Fruit fly (Drosophila melanogaster) whole organism, embryonic: ENCODE results near the gene CG15638.

Source experiments
- Asciz ChIP-seq: fragments of 200-800 bp; sonication (Bioruptor generic); optimal IDR thresholded peaks from 2 replicates; lab custom pipeline; 2017; ENCODE audit warnings: missing biosample characterization, mild to moderate bottlenecking, missing genetic modification characterization, missing genetic modification reagents
- Blimp-1 ChIP-seq: fragments of 200-800 bp; sonication (Bioruptor generic); optimal IDR thresholded peaks from 3 replicates; lab custom pipeline; 2018; ENCODE audit warnings: missing biosample characterization, missing genetic modification characterization, mild to moderate bottlenecking, moderate library complexity, missing genetic modification reagents
- BtbVII ChIP-seq: fragments of 200-800 bp; sonication (Bioruptor generic); optimal IDR thresholded peaks from 3 replicates; lab custom pipeline; 2017; ENCODE audit warnings: missing biosample characterization, mild to moderate bottlenecking, missing genetic modification characterization
- CG10979 ChIP-seq: fragments of 200-800 bp; sonication (Bioruptor generic); optimal IDR thresholded peaks from 2 replicates; lab custom pipeline; 2018; ENCODE audit warnings: missing biosample characterization, mild to moderate bottlenecking, missing genetic modification characterization, moderate library complexity
- CG12104 ChIP-seq: fragments of 200-800 bp; sonication (Bioruptor generic); optimal IDR thresholded peaks from 3 replicates; lab custom pipeline; 2016; ENCODE audit warnings: missing biosample characterization, missing genetic modification characterization
- CG12744 ChIP-seq: fragments of 200-800 bp; sonication (Bioruptor generic); optimal IDR thresholded peaks from 2 replicates; lab custom pipeline; 2016; ENCODE audit warnings: missing biosample characterization, missing genetic modification characterization
- CG14667 ChIP-seq: fragments of 200-800 bp; sonication (Bioruptor generic); IDR thresholded peaks from 2 replicates; pipeline ENCODE4 v1.3.6; 2022; ENCODE audit warnings: missing biosample characterization, missing genetic modification characterization
- CG15479 ChIP-seq: fragments of 200-800 bp; sonication (Bioruptor generic); optimal IDR thresholded peaks from 3 replicates; lab custom pipeline; 2019; ENCODE audit warnings: missing biosample characterization, mild to moderate bottlenecking, missing genetic modification characterization, moderate library complexity
- CG18011 ChIP-seq: fragments of 200-800 bp; sonication (Bioruptor generic); optimal IDR thresholded peaks from 2 replicates; lab custom pipeline; 2017; ENCODE audit warnings: missing biosample characterization, missing genetic modification characterization, mild to moderate bottlenecking, moderate library complexity, missing genotype
- CG2202 ChIP-seq: fragments of 200-800 bp; sonication (Bioruptor generic); optimal IDR thresholded peaks from 2 replicates; lab custom pipeline; 2018; ENCODE audit warnings: missing biosample characterization, mild to moderate bottlenecking, missing genetic modification characterization
- CG31441 ChIP-seq: fragments of 200-800 bp; sonication (Bioruptor generic); IDR thresholded peaks from 2 replicates; pipeline ENCODE4 v1.3.6; 2022; ENCODE audit warnings: missing biosample characterization, missing genetic modification characterization
- CG32532 ChIP-seq: fragments of 200-800 bp; sonication (Bioruptor generic); IDR thresholded peaks from 2 replicates; pipeline ENCODE4 v1.3.6; 2022; ENCODE audit warnings: missing biosample characterization, missing genetic modification characterization
- CG3407 ChIP-seq: fragments of 200-800 bp; sonication (Bioruptor generic); optimal IDR thresholded peaks from 2 replicates; lab custom pipeline; 2018; ENCODE audit warnings: missing biosample characterization, mild to moderate bottlenecking, missing genetic modification characterization
- CG4328 ChIP-seq: fragments of 200-800 bp; sonication (Bioruptor generic); optimal IDR thresholded peaks from 3 replicates; lab custom pipeline; 2017; ENCODE audit warnings: missing biosample characterization, missing genetic modification reagents, missing genetic modification characterization
- CG4820 ChIP-seq: fragments of 200-800 bp; sonication (Bioruptor generic); optimal IDR thresholded peaks from 3 replicates; lab custom pipeline; 2016; ENCODE audit warnings: missing biosample characterization, missing genetic modification characterization
- CG6689 ChIP-seq: fragments of 200-800 bp; sonication (Bioruptor generic); IDR thresholded peaks from 2 replicates; pipeline ENCODE4 v1.3.6; 2022; ENCODE audit warnings: missing biosample characterization, missing genetic modification characterization
- CG6765 ChIP-seq: fragments of 200-800 bp; sonication (Bioruptor generic); optimal IDR thresholded peaks from 3 replicates; lab custom pipeline; 2017; ENCODE audit warnings: missing biosample characterization, mild to moderate bottlenecking, missing genetic modification characterization
- CG6791 ChIP-seq: fragments of 200-800 bp; sonication (Bioruptor generic); IDR thresholded peaks from 3 replicates; pipeline ENCODE4 v1.3.6; 2022; ENCODE audit warnings: missing biosample characterization, missing genetic modification characterization; ENCODE audit not compliant: partially characterized antibody
- CG9437 ChIP-seq: fragments of 200-800 bp; sonication (Bioruptor generic); optimal IDR thresholded peaks from 2 replicates; lab custom pipeline; 2018; ENCODE audit warnings: missing biosample characterization, mild to moderate bottlenecking, missing genetic modification characterization
- CG9876 ChIP-seq: fragments of 200-800 bp; sonication (Bioruptor generic); optimal IDR thresholded peaks from 2 replicates; lab custom pipeline; 2016; ENCODE audit warnings: missing biosample characterization, missing genetic modification characterization
- Doc2 ChIP-seq: fragments of 200-800 bp; sonication (Bioruptor generic); IDR thresholded peaks from 2 replicates; pipeline ENCODE4 v1.3.6; 2022; ENCODE audit warnings: missing biosample characterization, missing genetic modification characterization
- E2f1 ChIP-seq: fragments of 200-800 bp; sonication (Bioruptor generic); IDR thresholded peaks from 2 replicates; pipeline ENCODE4 v1.3.6; 2022; ENCODE audit warnings: missing biosample characterization, missing genetic modification characterization
- H15 ChIP-seq: fragments of 200-800 bp; sonication (Bioruptor generic); IDR thresholded peaks from 3 replicates; pipeline ENCODE4 v1.3.6; 2022; ENCODE audit warnings: missing biosample characterization, missing genetic modification characterization
- HLH54F ChIP-seq: fragments of 200-800 bp; sonication (Bioruptor generic); optimal IDR thresholded peaks from 3 replicates; lab custom pipeline; 2016; ENCODE audit warnings: missing biosample characterization, missing genetic modification characterization
- Hr3 ChIP-seq: fragments of 200-800 bp; sonication (Bioruptor generic); optimal IDR thresholded peaks from 3 replicates; lab custom pipeline; 2016; ENCODE audit warnings: missing biosample characterization, missing genetic modification characterization
- Kr ChIP-seq: fragments of 200-800 bp; sonication (Bioruptor generic); optimal IDR thresholded peaks from 2 replicates; lab custom pipeline; 2017; ENCODE audit warnings: missing biosample characterization, mild to moderate bottlenecking, missing genetic modification characterization
- Mad ChIP-seq: fragments of 200-800 bp; sonication (Bioruptor generic); optimal IDR thresholded peaks from 2 replicates; lab custom pipeline; 2016; ENCODE audit warnings: missing biosample characterization, missing genetic modification characterization
- Myb ChIP-seq: fragments of 200-800 bp; sonication (Bioruptor generic); optimal IDR thresholded peaks from 2 replicates; lab custom pipeline; 2016; ENCODE audit warnings: missing biosample characterization, missing genetic modification characterization
- NC2β ChIP-seq: fragments of 200-800 bp; sonication (Bioruptor generic); optimal IDR thresholded peaks from 2 replicates; lab custom pipeline; 2016; ENCODE audit warnings: missing biosample characterization, missing genetic modification characterization
- NFAT ChIP-seq: fragments of 200-800 bp; sonication (Bioruptor generic); IDR thresholded peaks from 2 replicates; pipeline ENCODE4 v1.3.6; 2022; ENCODE audit warnings: missing biosample characterization, missing genetic modification characterization
- Oli ChIP-seq: fragments of 200-800 bp; sonication (Bioruptor generic); optimal IDR thresholded peaks from 2 replicates; lab custom pipeline; 2018; ENCODE audit warnings: missing biosample characterization, mild to moderate bottlenecking, missing genetic modification characterization, moderate library complexity
- Usf ChIP-seq: fragments of 200-800 bp; sonication (Bioruptor generic); optimal IDR thresholded peaks from 2 replicates; lab custom pipeline; 2017; ENCODE audit warnings: missing genotype, missing biosample characterization, missing genetic modification characterization
- bab2 ChIP-seq: fragments of 200-800 bp; sonication (Bioruptor generic); optimal IDR thresholded peaks from 2 replicates; lab custom pipeline; 2016; ENCODE audit warnings: missing biosample characterization, missing genetic modification characterization
- cad ChIP-seq: fragments of >200 bp; optimal IDR thresholded peaks from 2 replicates; lab custom pipeline; 2017; ENCODE audit warnings: missing biosample characterization, missing genetic modification characterization
- cwo ChIP-seq: fragments of 200-800 bp; sonication (Bioruptor generic); optimal IDR thresholded peaks from 3 replicates; lab custom pipeline; 2017; ENCODE audit warnings: missing biosample characterization, missing genetic modification characterization, mild to moderate bottlenecking, moderate library complexity, missing genetic modification reagents
- danr ChIP-seq: fragments of 200-800 bp; sonication (Bioruptor generic); IDR thresholded peaks from 2 replicates; pipeline ENCODE4 v1.3.6; 2022; ENCODE audit warnings: missing biosample characterization, missing genetic modification characterization
- eyg ChIP-seq: fragments of 200-800 bp; sonication (Bioruptor generic); optimal IDR thresholded peaks from 3 replicates; lab custom pipeline; 2016; ENCODE audit warnings: missing biosample characterization, missing genetic modification characterization
- gem ChIP-seq: fragments of 200-800 bp; sonication (Bioruptor generic); optimal IDR thresholded peaks from 2 replicates; lab custom pipeline; 2019; ENCODE audit warnings: missing biosample characterization, mild to moderate bottlenecking, missing genetic modification characterization, moderate library complexity
- gfzf ChIP-seq: fragments of 200-800 bp; sonication (Bioruptor generic); optimal IDR thresholded peaks from 2 replicates; lab custom pipeline; 2016; ENCODE audit warnings: missing biosample characterization, mild to moderate bottlenecking, missing genetic modification characterization, moderate library complexity
- grau ChIP-seq: fragments of 200-800 bp; optimal IDR thresholded peaks from 3 replicates; lab custom pipeline; 2019; ENCODE audit warnings: missing biosample characterization, mild to moderate bottlenecking, missing genetic modification characterization, moderate library complexity
- h ChIP-seq: fragments of >200 bp; optimal IDR thresholded peaks from 2 replicates; lab custom pipeline; 2017
- insv ChIP-seq, 2 experiments: fragments of 200-800 bp; sonication (Bioruptor generic); optimal IDR thresholded peaks; 3 replicates each; lab custom pipeline; 2016 to 2018; ENCODE audit warnings: missing biosample characterization in 2 of 2, missing genetic modification characterization in 2 of 2
- mld ChIP-seq: fragments of 200-800 bp; sonication (Bioruptor generic); IDR thresholded peaks from 3 replicates; pipeline ENCODE4 v1.3.6; 2022; ENCODE audit warnings: missing biosample characterization, missing genetic modification characterization; ENCODE audit not compliant: partially characterized antibody
- pita ChIP-seq: fragments of 200-800 bp; sonication (Bioruptor generic); optimal IDR thresholded peaks from 2 replicates; lab custom pipeline; 2017; ENCODE audit warnings: missing biosample characterization, mild to moderate bottlenecking, missing genetic modification characterization
- repo ChIP-seq: fragments of 200-800 bp; sonication (Bioruptor generic); optimal IDR thresholded peaks from 2 replicates; lab custom pipeline; 2016; ENCODE audit warnings: missing biosample characterization, missing genetic modification characterization
- sob ChIP-seq: fragments of 200-800 bp; sonication (Bioruptor generic); IDR thresholded peaks from 2 replicates; pipeline ENCODE4 v1.3.6; 2022; ENCODE audit warnings: missing biosample characterization, missing genetic modification characterization
- sr ChIP-seq: fragments of 200-800 bp; sonication (Bioruptor generic); IDR thresholded peaks from 3 replicates; pipeline ENCODE4 v1.3.6; 2022; ENCODE audit warnings: missing biosample characterization, missing genetic modification characterization
- toy ChIP-seq: fragments of 200-800 bp; sonication (Bioruptor generic); IDR thresholded peaks from 2 replicates; pipeline ENCODE4 v1.3.6; 2022; ENCODE audit warnings: missing biosample characterization, missing genetic modification characterization
- tx ChIP-seq: fragments of 200-800 bp; sonication (Bioruptor generic); optimal IDR thresholded peaks from 2 replicates; lab custom pipeline; 2016; ENCODE audit warnings: missing biosample characterization, missing genetic modification characterization
- z ChIP-seq: fragments of 200-800 bp; sonication (Bioruptor generic); IDR thresholded peaks from 3 replicates; pipeline ENCODE4 v1.3.6; 2022; ENCODE audit warnings: missing biosample characterization, missing genetic modification characterization

The CG15638 gene

dm6 chr2L:13512182-13513032 lies 23.2 kb downstream of the CG15638 start (continued):
- peak; percentile 63 for TF ChIP-seq gem (tag; lab: Kevin White, UChicago)
- TF ChIP-seq Oli (tag; lab: Kevin White, UChicago), result peak; percentile 57
- no peak for TF ChIP-seq Kr
- no peak for TF ChIP-seq CG6765 (GFP tag; lab: Kevin White, UChicago)
- TF ChIP-seq CG10979, result no peak
- TF ChIP-seq CG12744 (GFP tag; lab: Kevin White, UChicago), result no peak
- TF ChIP-seq CG14667 (GFP tag; lab: Robert Waterston, UW), result no peak
- TF ChIP-seq cwo (GFP tag; lab: Kevin White, UChicago), result no peak
- no peak for TF ChIP-seq NC2β (GFP tag; lab: Kevin White, UChicago)
- TF ChIP-seq CG6689, result no peak
- peak; percentile 87 for TF ChIP-seq grau (tag; lab: Kevin White, UChicago)
- TF ChIP-seq z (GFP tag; lab: Robert Waterston, UW), result no peak
- TF ChIP-seq CG9437, result peak; percentile 45
- no peak for TF ChIP-seq CG4820
- peak; percentile 39; the same call in 1 of the 2 replicates for TF ChIP-seq CG31441
- peak; percentile 12 for TF ChIP-seq bab2
- no peak for TF ChIP-seq NFAT
- TF ChIP-seq sob (GFP tag; lab: Robert Waterston, UW), result peak; percentile 54
- TF ChIP-seq CG9876 (GFP tag; lab: Kevin White, UChicago), result no peak
- no peak for TF ChIP-seq CG12104 (GFP tag; lab: Kevin White, UChicago)
- TF ChIP-seq H15 (GFP tag; lab: Robert Waterston, UW), result no peak; the same call in 2 of the 3 replicates
- TF ChIP-seq pita (GFP tag; lab: Kevin White, UChicago), result no peak
- TF ChIP-seq CG15479 (GFP tag; lab: Kevin White, UChicago), result no peak
- TF ChIP-seq mld (GFP tag; lab: Robert Waterston, UW), result no peak
- no peak for TF ChIP-seq Asciz (GFP tag; lab: Kevin White, UChicago)
- no peak for TF ChIP-seq Doc2
- TF ChIP-seq cad, result no peak
- TF ChIP-seq Blimp-1 (GFP tag; lab: Kevin White, UChicago), result peak; percentile 26
- no peak for TF ChIP-seq CG18011 (GFP tag; lab: Kevin White, UChicago)
- peak; percentile 10 for TF ChIP-seq HLH54F
- no peak for TF ChIP-seq toy (GFP tag; lab: Robert Waterston, UW)
- no peak for TF ChIP-seq danr (GFP tag; lab: Robert Waterston, UW)
- no peak for TF ChIP-seq CG4328 (GFP tag; lab: Kevin White, UChicago)
- 0 out of 2 replicates have a peak, but pooled peaks have one; percentile 13 for TF ChIP-seq E2f1 (GFP tag; lab: Robert Waterston, UW)
- TF ChIP-seq Usf (GFP tag; lab: Kevin White, UChicago), result no peak
- TF ChIP-seq CG2202, result no peak
- no peak for TF ChIP-seq h (lab: Kevin White, UChicago)
- TF ChIP-seq insv (GFP tag; optimal IDR thresholded peaks at IDR 0.05; lab: Kevin White, UChicago), result no peak
- no peak for TF ChIP-seq CG3407
- no peak for TF ChIP-seq gfzf (GFP tag; lab: Kevin White, UChicago)
- no peak for TF ChIP-seq Hr3 (GFP tag; lab: Kevin White, UChicago)
- peak; percentile 37; the same call in 1 of the 2 replicates for TF ChIP-seq CG32532 (GFP tag; lab: Robert Waterston, UW)
- no peak for TF ChIP-seq Mad
- no peak for TF ChIP-seq BtbVII (GFP tag; lab: Kevin White, UChicago)
- TF ChIP-seq Myb (GFP tag; lab: Kevin White, UChicago), result no peak
- TF ChIP-seq tx (GFP tag; lab: Kevin White, UChicago), result no peak
- no peak for TF ChIP-seq eyg (GFP tag; lab: Kevin White, UChicago)
- no peak for TF ChIP-seq repo
- TF ChIP-seq sr (GFP tag; lab: Robert Waterston, UW), result no peak
- no peak for TF ChIP-seq CG6791
